Worm (Caenorhabditis elegans) whole organism, L1 larva: ENCODE measurements around the gene F55F10.1.

ENCODE experiments used
- blmp-1 ChIP-seq: fragments of 150-350 bp; optimal IDR thresholded peaks from 2 replicates; lab custom pipeline; 2014; ENCODE audit warnings: missing biosample characterization, missing genetic modification characterization
- ceh-82 ChIP-seq, 3 experiments: fragments of 150-350 bp in 1 of 3; sonication (generic microtip) in 2 of 3; optimal IDR thresholded peaks; 2 replicates each; lab custom pipeline; 2014 to 2017; ENCODE audit warnings: missing biosample characterization in 3 of 3, missing genetic modification characterization in 3 of 3
- dsc-1 ChIP-seq: sonication (generic microtip); optimal IDR thresholded peaks from 2 replicates; lab custom pipeline; 2016; ENCODE audit warnings: mild to moderate bottlenecking, missing genetic modification characterization, missing compliant biosample characterization
- ets-5 ChIP-seq: fragments of 200-800 bp; sonication (Bioruptor generic); IDR thresholded peaks from 2 replicates; pipeline ENCODE4 v1.3.6; 2022; ENCODE audit warnings: missing genetic modification characterization, missing compliant biosample characterization
- fkh-10 ChIP-seq: sonication (generic microtip); optimal IDR thresholded peaks from 2 replicates; lab custom pipeline; 2017; ENCODE audit warnings: missing biosample characterization, missing genetic modification reagents, missing genetic modification characterization
- lsy-2 ChIP-seq, 2 experiments: fragments of 150-350 bp; optimal IDR thresholded peaks; 2 replicates each; lab custom pipeline; 2014; ENCODE audit warnings: missing biosample characterization in 2 of 2, missing genetic modification characterization in 2 of 2
- nhr-11 ChIP-seq: fragments of 150-350 bp; optimal IDR thresholded peaks from 2 replicates; lab custom pipeline; 2014; ENCODE audit warnings: missing biosample characterization, missing genetic modification characterization
- nhr-12 ChIP-seq: sonication (generic microtip); optimal IDR thresholded peaks from 2 replicates; lab custom pipeline; 2017; ENCODE audit warnings: missing biosample characterization, missing genetic modification characterization
- nhr-77 ChIP-seq: fragments of 150-350 bp; optimal IDR thresholded peaks from 2 replicates; lab custom pipeline; 2014; ENCODE audit warnings: missing biosample characterization, missing genetic modification characterization
- snpc-4 ChIP-seq: fragments of 150-350 bp; optimal IDR thresholded peaks from 2 replicates; lab custom pipeline; 2014; ENCODE audit warnings: missing biosample characterization, missing genetic modification characterization
- sptf-1 ChIP-seq: fragments of 150-350 bp; optimal IDR thresholded peaks from 2 replicates; lab custom pipeline; 2014; ENCODE audit warnings: missing biosample characterization, missing genetic modification characterization
- unc-62 ChIP-seq: fragments of 150-350 bp; optimal IDR thresholded peaks from 2 replicates; lab custom pipeline; 2014; ENCODE audit warnings: missing biosample characterization, missing genetic modification reagents, missing genetic modification characterization

ce11 chrIV:4344828-4345227 is 15.8 kb upstream of the F55F10.1 start:
- TF ChIP-seq nhr-77 (tag; lab: Kevin White, UChicago) (no peak), fkh-10 (GFP tag; lab: Kevin White, UChicago) (no peak), sptf-1 (tag; lab: Kevin White, UChicago) (no peak), blmp-1 (tag; lab: Kevin White, UChicago) (no peak), nhr-11 (tag; lab: Kevin White, UChicago) (no peak), dsc-1 (tag; lab: Kevin White, UChicago) (no peak), nhr-12 (tag; lab: Kevin White, UChicago) (no peak), lsy-2 (tag; optimal IDR thresholded peaks at IDR 0.05; lab: Kevin White, UChicago) (no peak), unc-62 (GFP tag; lab: Kevin White, UChicago) (no peak), snpc-4 (no peak), ceh-82 (tag; optimal IDR thresholded peaks at IDR 0.05; lab: Kevin White, UChicago) (no peak), ets-5 (GFP tag; lab: Robert Waterston, UW) (no peak)
